Worm (Caenorhabditis elegans) whole organism, L3 larva: ENCODE data around the gene F47G3.3.

ENCODE experiments used
- R02D3.7 ChIP-seq: fragments of 150-350 bp; optimal IDR thresholded peaks from 2 replicates; lab custom pipeline; 2014; ENCODE audit warnings: missing biosample characterization, missing genetic modification characterization
- ZK546.5 ChIP-seq: sonication (generic microtip); optimal IDR thresholded peaks from 2 replicates; lab custom pipeline; 2017; ENCODE audit warnings: missing biosample characterization, missing genetic modification characterization
- aly-2 ChIP-seq: fragments of 150-350 bp; optimal IDR thresholded peaks from 2 replicates; lab custom pipeline; 2014; ENCODE audit warnings: missing biosample characterization, missing genetic modification characterization
- ama-1 ChIP-seq: fragments of 150-350 bp; optimal IDR thresholded peaks from 2 replicates; lab custom pipeline; 2018
- ceh-28 ChIP-seq: fragments of 150-350 bp; optimal IDR thresholded peaks from 2 replicates; lab custom pipeline; 2014; ENCODE audit warnings: missing biosample characterization, missing genetic modification reagents, missing genetic modification characterization
- ceh-82 ChIP-seq: fragments of 150-350 bp; optimal IDR thresholded peaks from 2 replicates; lab custom pipeline; 2014; ENCODE audit warnings: missing biosample characterization, missing genetic modification characterization
- ceh-9 ChIP-seq: sonication (generic microtip); optimal IDR thresholded peaks from 2 replicates; lab custom pipeline; 2018; ENCODE audit warnings: missing biosample characterization, missing genetic modification characterization
- egl-27 ChIP-seq: sonication (generic microtip); optimal IDR thresholded peaks from 4 replicates; lab custom pipeline; 2017; ENCODE audit warnings: missing biosample characterization, missing genetic modification reagents, missing genetic modification characterization
- egl-5 ChIP-seq: fragments of 150-350 bp; optimal IDR thresholded peaks from 2 replicates; lab custom pipeline; 2017; ENCODE audit warnings: missing biosample characterization, missing genetic modification reagents, missing genetic modification characterization, inconsistent platforms
- elt-1 ChIP-seq: fragments of 150-350 bp; optimal IDR thresholded peaks from 2 replicates; lab custom pipeline; 2014; ENCODE audit warnings: missing biosample characterization, missing genetic modification characterization
- elt-2 ChIP-seq: sonication (generic microtip); optimal IDR thresholded peaks from 2 replicates; lab custom pipeline; 2016; ENCODE audit warnings: missing genetic modification reagents, mild to moderate bottlenecking, missing genetic modification characterization, missing compliant biosample characterization
- elt-3 ChIP-seq, 3 experiments: fragments of 150-350 bp in 1 of 3; sonication (generic microtip) in 2 of 3; optimal IDR thresholded peaks; 2 replicates in 2 of 3; 4 replicates in 1 of 3; lab custom pipeline; 2014 to 2017; ENCODE audit warnings: missing biosample characterization in 3 of 3, missing genetic modification characterization in 3 of 3
- eor-1 ChIP-seq, 2 experiments: fragments of 150-350 bp; optimal IDR thresholded peaks; 2 replicates each; lab custom pipeline; 2014 to 2018; ENCODE audit warnings: missing biosample characterization in 2 of 2, missing genetic modification characterization in 2 of 2
- fkh-10 ChIP-seq: sonication (generic microtip); optimal IDR thresholded peaks from 2 replicates; lab custom pipeline; 2017; ENCODE audit warnings: missing biosample characterization, missing genetic modification reagents, missing genetic modification characterization
- fkh-2 ChIP-seq: fragments of 150-350 bp; optimal IDR thresholded peaks from 2 replicates; lab custom pipeline; 2014; ENCODE audit warnings: missing biosample characterization, missing genetic modification reagents, missing genetic modification characterization
- fos-1 ChIP-seq: fragments of 150-350 bp; optimal IDR thresholded peaks from 2 replicates; lab custom pipeline; 2014; ENCODE audit warnings: missing biosample characterization, missing genetic modification characterization
- hmg-11 ChIP-seq: sonication (generic microtip); optimal IDR thresholded peaks from 2 replicates; lab custom pipeline; 2016; ENCODE audit warnings: missing genetic modification characterization, missing compliant biosample characterization
- lin-39 ChIP-seq: fragments of 150-350 bp; optimal IDR thresholded peaks from 2 replicates; lab custom pipeline; 2018; ENCODE audit warnings: missing biosample characterization, missing genetic modification reagents, missing genetic modification characterization
- mdl-1 ChIP-seq: fragments of 150-350 bp; optimal IDR thresholded peaks from 2 replicates; lab custom pipeline; 2014; ENCODE audit warnings: missing biosample characterization, missing genetic modification characterization
- mml-1 ChIP-seq: fragments of 150-350 bp; sonication (generic microtip); optimal IDR thresholded peaks from 3 replicates; lab custom pipeline; 2014; ENCODE audit warnings: missing biosample characterization, missing genetic modification characterization
- nfya-1 ChIP-seq: sonication (generic microtip); optimal IDR thresholded peaks from 2 replicates; lab custom pipeline; 2017; ENCODE audit warnings: missing genetic modification characterization, mild to moderate bottlenecking, missing compliant biosample characterization, antibody characterized with exemption, moderate library complexity; ENCODE audit not compliant: insufficient read depth
- nhr-11 ChIP-seq: fragments of 150-350 bp; optimal IDR thresholded peaks from 2 replicates; lab custom pipeline; 2014; ENCODE audit warnings: missing biosample characterization, missing genetic modification characterization
- nhr-12 ChIP-seq: fragments of 150-350 bp; optimal IDR thresholded peaks from 2 replicates; lab custom pipeline; 2014; ENCODE audit warnings: missing biosample characterization, missing genetic modification characterization
- nhr-23 ChIP-seq: fragments of 150-350 bp; optimal IDR thresholded peaks from 2 replicates; lab custom pipeline; 2014; ENCODE audit warnings: missing biosample characterization, missing genetic modification reagents, missing genetic modification characterization
- nhr-237 ChIP-seq: fragments of 150-350 bp; optimal IDR thresholded peaks from 2 replicates; lab custom pipeline; 2014; ENCODE audit warnings: missing biosample characterization, missing genetic modification characterization
- nhr-25 ChIP-seq: sonication (generic microtip); optimal IDR thresholded peaks from 2 replicates; lab custom pipeline; 2017; ENCODE audit warnings: missing biosample characterization, missing genetic modification characterization
- nhr-28 ChIP-seq: fragments of 150-350 bp; optimal IDR thresholded peaks from 2 replicates; lab custom pipeline; 2014; ENCODE audit warnings: missing biosample characterization, missing genetic modification characterization
- nhr-43 ChIP-seq: sonication (generic microtip); optimal IDR thresholded peaks from 2 replicates; lab custom pipeline; 2016; ENCODE audit warnings: mild to moderate bottlenecking, missing genetic modification characterization, missing compliant biosample characterization; ENCODE audit not compliant: poor library complexity, severe bottlenecking
- nhr-76 ChIP-seq: fragments of 150-350 bp; sonication (generic microtip); optimal IDR thresholded peaks from 5 replicates; lab custom pipeline; 2014; ENCODE audit warnings: missing biosample characterization, missing genetic modification characterization
- nhr-77 ChIP-seq: fragments of 150-350 bp; optimal IDR thresholded peaks from 2 replicates; lab custom pipeline; 2014; ENCODE audit warnings: missing biosample characterization, missing genetic modification characterization
- pqm-1 ChIP-seq: fragments of 150-350 bp; optimal IDR thresholded peaks from 2 replicates; lab custom pipeline; 2017; ENCODE audit warnings: missing biosample characterization, missing genetic modification characterization, inconsistent platforms
- sea-2 ChIP-seq: fragments of 150-350 bp; sonication (generic microtip); optimal IDR thresholded peaks from 4 replicates; lab custom pipeline; 2014; ENCODE audit warnings: missing biosample characterization, missing genetic modification reagents, missing genetic modification characterization
- skn-1 ChIP-seq: fragments of 150-350 bp; optimal IDR thresholded peaks from 2 replicates; lab custom pipeline; 2014; ENCODE audit warnings: missing biosample characterization, missing genetic modification characterization
- snpc-4 ChIP-seq: fragments of 150-350 bp; optimal IDR thresholded peaks from 2 replicates; lab custom pipeline; 2014; ENCODE audit warnings: missing biosample characterization, missing genetic modification characterization
- tbx-2 ChIP-seq: sonication (generic microtip); optimal IDR thresholded peaks from 2 replicates; lab custom pipeline; 2016; ENCODE audit warnings: mild to moderate bottlenecking, missing genetic modification characterization, missing compliant biosample characterization
- zag-1 ChIP-seq: fragments of 150-350 bp; optimal IDR thresholded peaks from 2 replicates; lab custom pipeline; 2014; ENCODE audit warnings: missing biosample characterization, missing genetic modification characterization
- ztf-11 ChIP-seq: fragments of 150-350 bp; optimal IDR thresholded peaks from 2 replicates; lab custom pipeline; 2014; ENCODE audit warnings: missing biosample characterization, missing genetic modification characterization
- ztf-4 ChIP-seq: fragments of 150-350 bp; optimal IDR thresholded peaks from 2 replicates; lab custom pipeline; 2014; ENCODE audit warnings: missing biosample characterization, missing genetic modification characterization

F47G3.3 gene

DNA sequence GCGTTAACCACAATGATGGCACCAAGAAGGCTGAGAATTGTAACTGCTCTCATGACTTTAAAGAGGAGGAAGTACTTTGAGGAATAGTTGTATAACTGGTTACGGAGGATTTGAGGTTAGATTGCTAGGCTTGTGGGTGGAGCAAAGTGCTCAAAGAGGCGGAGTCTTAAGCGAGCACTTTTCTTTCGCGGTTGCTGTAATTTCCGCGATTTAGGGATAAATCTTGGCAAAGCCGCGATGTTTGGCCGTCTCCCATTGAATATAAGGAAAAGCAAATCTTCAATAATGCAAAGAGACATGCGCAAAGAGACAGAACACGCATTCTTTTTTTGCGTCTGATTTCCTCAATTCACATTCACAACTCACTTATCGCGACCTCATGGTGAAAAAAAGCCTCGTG lies 37.6 kb upstream of the F47G3.3 start, which contains the start of gene nlp-45:
nlp-45 (minus strand) TSS at position 101 of the 400 bp plus-strand sequence.
- TF ChIP-seq sea-2, result no peak
- no peak for TF ChIP-seq elt-1 (tag; lab: Kevin White, UChicago)
- TF ChIP-seq egl-5 (tag; lab: Kevin White, UChicago), result no peak
- no peak for TF ChIP-seq ceh-9 (tag; lab: Kevin White, UChicago)
- no peak for TF ChIP-seq pqm-1
- no peak for TF ChIP-seq fos-1 (tag; lab: Kevin White, UChicago)

DNA sequence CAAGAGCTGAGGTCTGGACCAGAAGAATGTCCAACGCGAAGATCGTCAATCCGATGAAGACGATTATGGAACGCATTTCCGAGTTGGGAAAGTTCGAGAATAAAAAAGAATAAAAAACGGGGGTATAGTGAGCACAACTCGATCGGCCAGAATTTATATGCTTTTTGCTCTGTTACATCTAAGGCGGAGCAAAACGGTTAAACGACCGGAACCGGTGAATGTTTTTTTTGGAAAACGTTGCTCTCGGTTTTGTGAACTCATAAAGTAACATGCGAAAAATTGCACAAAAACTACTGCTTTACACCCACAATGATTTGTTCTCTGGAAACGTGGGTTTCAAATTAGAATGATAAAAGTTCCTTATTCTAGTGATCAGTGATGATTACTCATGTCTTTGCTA lies 33.8 kb upstream of the F47G3.3 start, which contains the start of gene nlp-22:
nlp-22 (minus strand) TSS at position 101 of the 400 bp plus-strand sequence.
- TF ChIP-seq nhr-25 (tag; lab: Kevin White, UChicago), result no peak
- TF ChIP-seq skn-1, result no peak

DNA sequence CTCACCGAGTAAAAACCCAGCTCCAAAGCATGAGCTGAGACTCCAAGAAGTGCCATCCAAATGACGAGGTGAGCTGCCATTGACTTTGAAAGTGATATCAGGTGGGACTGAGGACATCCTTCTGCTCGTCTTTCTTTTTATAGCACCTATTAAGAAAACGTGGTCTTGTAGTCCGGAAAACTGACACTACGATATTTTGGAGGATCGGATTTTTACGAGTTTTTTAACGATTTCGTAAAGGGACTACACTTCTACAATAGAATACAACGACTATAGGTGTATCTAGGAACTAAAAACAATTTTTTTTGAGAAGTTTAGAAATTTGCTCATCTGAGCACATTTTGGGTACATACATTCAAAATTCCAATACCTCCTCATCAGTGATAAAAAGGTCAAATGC lies 32.9 kb upstream of the F47G3.3 start, which contains the start of gene nlp-23:
nlp-23 (minus strand) TSS at position 101 of the 400 bp plus-strand sequence.
- TF ChIP-seq egl-27 (tag; lab: Kevin White, UChicago) (no peak), ama-1 (lab: Kevin White, UChicago) (no peak), nhr-77 (no peak), tbx-2 (no peak), elt-2 (no peak), nhr-25 (tag; lab: Kevin White, UChicago) (no peak), fos-1 (tag; lab: Kevin White, UChicago) (no peak), nhr-237 (no peak), nhr-76 (tag; lab: Kevin White, UChicago) (no peak), nhr-43 (tag; lab: Kevin White, UChicago) (no peak), aly-2 (tag; lab: Kevin White, UChicago) (no peak), mdl-1 (no peak), ceh-28 (no peak), nhr-12 (tag; lab: Kevin White, UChicago) (no peak), elt-3 (tag; optimal IDR thresholded peaks at IDR 0.05; lab: Kevin White, UChicago) (no peak), ztf-4 (no peak), R02D3.7 (tag; lab: Kevin White, UChicago) (no peak), egl-5 (tag; lab: Kevin White, UChicago) (no peak), zag-1 (no peak)

DNA sequence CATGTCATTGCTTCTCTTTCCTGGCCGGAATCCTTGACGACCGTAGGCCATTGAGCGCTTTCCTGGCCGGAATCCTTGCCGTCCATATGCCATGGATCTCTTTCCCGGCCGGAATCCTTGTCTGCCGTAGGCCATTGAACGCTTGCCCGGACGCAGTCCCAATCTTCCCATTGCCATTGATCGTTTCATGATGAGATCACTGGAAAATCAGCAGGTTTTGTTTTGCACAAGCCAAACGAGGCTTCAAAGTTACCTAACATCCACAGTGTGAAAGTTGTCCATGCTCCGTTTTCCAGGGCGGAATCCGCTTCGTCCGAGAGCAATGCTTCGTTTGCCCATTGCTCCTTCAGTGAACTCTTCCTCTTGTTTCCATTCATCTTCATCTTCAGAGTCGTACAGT lies 31.7 kb upstream of the F47G3.3 start:
- TF ChIP-seq nhr-11 (tag; lab: Kevin White, UChicago), result no peak
- TF ChIP-seq ztf-4, result no peak
- no peak for TF ChIP-seq ztf-11 (tag; lab: Kevin White, UChicago)
- TF ChIP-seq ZK546.5, result no peak
- TF ChIP-seq nhr-28 (tag; lab: Kevin White, UChicago), result no peak
- TF ChIP-seq mml-1 (tag; lab: Kevin White, UChicago), result no peak
- no peak for TF ChIP-seq ceh-82 (tag; lab: Kevin White, UChicago)
- TF ChIP-seq ama-1 (lab: Kevin White, UChicago), result no peak

DNA sequence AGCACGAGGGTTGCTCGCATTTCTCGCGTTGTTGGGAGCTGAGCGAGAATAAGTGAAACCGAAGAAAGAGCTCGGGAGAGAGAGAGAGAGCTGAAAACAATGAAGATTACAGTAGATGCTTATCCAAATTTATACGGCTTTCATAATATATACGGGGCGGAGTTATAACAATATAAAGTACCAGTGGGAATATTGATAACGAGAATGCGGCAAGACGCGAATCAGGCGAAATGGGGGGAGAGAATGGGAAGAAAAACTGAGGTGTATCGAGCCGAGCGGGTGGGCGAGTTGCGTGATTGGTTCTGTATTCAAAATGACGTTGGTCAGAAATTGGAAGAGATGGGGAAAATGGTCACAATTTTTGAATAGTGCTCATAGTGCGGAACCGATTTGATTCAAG lies 31.1 kb upstream of the F47G3.3 start, which contains the start of gene nlp-2:
nlp-2 (minus strand) TSS at position 101 of the 400 bp plus-strand sequence.
- TF ChIP-seq ZK546.5 (no peak), nhr-23 (tag; lab: Kevin White, UChicago) (no peak), elt-1 (tag; lab: Kevin White, UChicago) (no peak), ama-1 (lab: Kevin White, UChicago) (no peak), fkh-2 (tag; lab: Kevin White, UChicago) (no peak), aly-2 (tag; lab: Kevin White, UChicago) (no peak), ceh-82 (tag; lab: Kevin White, UChicago) (no peak), elt-2 (no peak), hmg-11 (no peak), fkh-10 (no peak), nfya-1 (no peak), snpc-4 (tag; lab: Kevin White, UChicago) (no peak), nhr-12 (tag; lab: Kevin White, UChicago) (no peak), R02D3.7 (tag; lab: Kevin White, UChicago) (no peak), eor-1 (tag; optimal IDR thresholded peaks at IDR 0.05; lab: Kevin White, UChicago) (no peak), nhr-77 (no peak), lin-39 (tag; lab: Kevin White, UChicago) (no peak), egl-5 (tag; lab: Kevin White, UChicago) (no peak), pqm-1 (no peak), ztf-11 (tag; lab: Kevin White, UChicago) (no peak)
